Fruit fly (Drosophila melanogaster): ENCODE measurements around the gene CG31106.

The CG31106 gene

dm6 chr3R:25178521-25178920 is 37.6 kb upstream of the CG31106 start (continued):
- TF ChIP-seq CG10979 (tag; optimal IDR thresholded peaks at IDR 0.05) (peak; percentile 49), CG6272 (GFP tag; IDR thresholded peaks at IDR 0.05) (peak; percentile 64), Mrtf (GFP tag; IDR thresholded peaks at IDR 0.05) (peak; percentile 75), Dip2 (GFP tag; IDR thresholded peaks at IDR 0.05) (no peak), ewg (GFP tag; optimal IDR thresholded peaks at IDR 0.05) (peak; percentile 60), bowl (GFP tag; IDR thresholded peaks at IDR 0.05) (no peak), Bgb (GFP tag; IDR thresholded peaks at IDR 0.05; ENCODE audit: partially characterized antibody) (no peak), twi (tag; optimal IDR thresholded peaks at IDR 0.05) (peak; percentile 79), CG12071 (GFP tag; optimal IDR thresholded peaks at IDR 0.05) (no peak), CG4820 (GFP tag; optimal IDR thresholded peaks at IDR 0.05) (peak; percentile 25), CG8281 (tag; optimal IDR thresholded peaks at IDR 0.05) (no peak), CG9932 (GFP tag; IDR thresholded peaks at IDR 0.05) (peak; percentile 20; the same call in 1 of the 2 replicates), lola (GFP tag; optimal IDR thresholded peaks at IDR 0.05) (peak in 1 of 3 experiments; percentile 90), Dip3 (GFP tag; optimal IDR thresholded peaks at IDR 0.05) (no peak), Chrac-16 (GFP tag; optimal IDR thresholded peaks at IDR 0.05) (peak; percentile 83), oc (tag; optimal IDR thresholded peaks at IDR 0.05) (peak; percentile 66), Six4 (GFP tag; optimal IDR thresholded peaks at IDR 0.05) (peak; percentile 5), gsb (GFP tag; IDR thresholded peaks at IDR 0.05) (no peak), CG10366 (GFP tag; IDR thresholded peaks at IDR 0.05) (peak; percentile 66), CG1603 (tag; optimal IDR thresholded peaks at IDR 0.05) (peak; percentile 70), dpn (GFP tag; optimal IDR thresholded peaks at IDR 0.05) (peak in 1 of 2 experiments; percentile 66), fd64A (GFP tag; optimal IDR thresholded peaks at IDR 0.05) (peak; percentile 23), ro (GFP tag; IDR thresholded peaks at IDR 0.05) (peak; percentile 49; the same call in 1 of the 2 replicates), chif (GFP tag; optimal IDR thresholded peaks at IDR 0.05) (peak; percentile 70 to 86), Dek (tag; optimal IDR thresholded peaks at IDR 0.05) (no peak), CG18619 (GFP tag; optimal IDR thresholded peaks at IDR 0.05) (peak; percentile 27), disco-r (GFP tag; optimal IDR thresholded peaks at IDR 0.05) (no peak), CG6254 (GFP tag; optimal IDR thresholded peaks at IDR 0.05) (peak; percentile 11), CG1647 (GFP tag; optimal IDR thresholded peaks at IDR 0.05) (no peak), nom (GFP tag; optimal IDR thresholded peaks at IDR 0.05) (peak; percentile 37), stc (GFP tag; IDR thresholded peaks at IDR 0.05) (0 out of 2 replicates have a peak, but pooled peaks have one; percentile 42), Sox100B (GFP tag; optimal IDR thresholded peaks at IDR 0.05) (peak; percentile 13), tna (GFP tag; IDR thresholded peaks at IDR 0.05; ENCODE audit: partially characterized antibody) (no peak), E2f2 (GFP tag; IDR thresholded peaks at IDR 0.05) (peak; percentile 30; the same call in 1 of the 2 replicates), ranshi (GFP tag; IDR thresholded peaks at IDR 0.05) (peak; percentile 64; the same call in 1 of the 2 replicates), HHEX (GFP tag; optimal IDR thresholded peaks at IDR 0.05) (no peak), CG30431 (GFP tag; optimal IDR thresholded peaks at IDR 0.05) (peak; percentile 90), CG9817 (tag; optimal IDR thresholded peaks at IDR 0.05) (peak; percentile 27), CG3847 (GFP tag; IDR thresholded peaks at IDR 0.05) (peak; percentile 56), CG7963 (GFP tag; IDR thresholded peaks at IDR 0.05; ENCODE audit: partially characterized antibody) (no peak), klu (GFP tag; IDR thresholded peaks at IDR 0.05) (0 out of 2 replicates have a peak, but pooled peaks have one; percentile 12), CG15514 (GFP tag; optimal IDR thresholded peaks at IDR 0.05) (peak; percentile 8), tio (GFP tag; optimal IDR thresholded peaks at IDR 0.05) (peak; percentile 78), CG30403 (GFP tag; optimal IDR thresholded peaks at IDR 0.05) (peak; percentile 67), pum (GFP tag; optimal IDR thresholded peaks at IDR 0.05) (no peak), sisA (GFP tag; IDR thresholded peaks at IDR 0.05) (peak; percentile 75), Spps (tag; optimal IDR thresholded peaks at IDR 0.05) (peak; percentile 2), pan (optimal IDR thresholded peaks at IDR 0.05) (no peak), pan (GFP tag; optimal IDR thresholded peaks at IDR 0.05 in 1 of 2, IDR thresholded peaks at IDR 0.05 in 1 of 2) (peak in 1 of 2 experiments; percentile 65), CG1233 (GFP tag; optimal IDR thresholded peaks at IDR 0.05) (peak; percentile 22)

Data from whole organism, embryonic.